Fruit fly (Drosophila melanogaster) whole organism, pupa: ENCODE results near the gene CG33489.

Experiments
- CG10348 ChIP-seq: fragments of 200-800 bp; sonication (Bioruptor generic); IDR thresholded peaks from 2 replicates; pipeline ENCODE4 v1.3.6; 2022; ENCODE audit warnings: missing biosample characterization, missing genetic modification characterization
- CG13204 ChIP-seq: fragments of 200-800 bp; sonication (Bioruptor generic); optimal IDR thresholded peaks from 2 replicates; lab custom pipeline; 2018; ENCODE audit warnings: missing biosample characterization, mild to moderate bottlenecking, missing genetic modification characterization, moderate library complexity
- CG14655 ChIP-seq: fragments of 200-800 bp; sonication (Bioruptor generic); optimal IDR thresholded peaks from 3 replicates; lab custom pipeline; 2017; ENCODE audit warnings: mild to moderate bottlenecking, missing biosample characterization, missing genetic modification reagents, missing genetic modification characterization
- CG15710 ChIP-seq: fragments of 200-800 bp; sonication (Bioruptor generic); optimal IDR thresholded peaks from 2 replicates; lab custom pipeline; 2018; ENCODE audit warnings: missing biosample characterization, mild to moderate bottlenecking, missing genetic modification characterization, moderate library complexity
- CG32121 ChIP-seq: fragments of 200-800 bp; sonication (Bioruptor generic); IDR thresholded peaks from 2 replicates; pipeline ENCODE4 v1.3.6; 2022; ENCODE audit warnings: missing biosample characterization, missing genetic modification characterization
- CG4496 ChIP-seq: fragments of 200-800 bp; sonication (Bioruptor generic); IDR thresholded peaks from 3 replicates; pipeline ENCODE4 v1.3.6; 2022; ENCODE audit warnings: missing biosample characterization, missing genetic modification characterization
- CG8301 ChIP-seq: fragments of 200-800 bp; sonication (Bioruptor generic); optimal IDR thresholded peaks from 2 replicates; lab custom pipeline; 2018; ENCODE audit warnings: missing biosample characterization, mild to moderate bottlenecking, missing genetic modification characterization
- D1 ChIP-seq: fragments of 200-800 bp; sonication (Bioruptor generic); optimal IDR thresholded peaks from 2 replicates; lab custom pipeline; 2018; ENCODE audit warnings: missing biosample characterization, mild to moderate bottlenecking, missing genetic modification characterization, moderate library complexity
- EcR ChIP-seq: fragments of 200-800 bp; sonication (Bioruptor generic); optimal IDR thresholded peaks from 3 replicates; lab custom pipeline; 2019; ENCODE audit warnings: missing biosample characterization, missing genetic modification characterization, mild to moderate bottlenecking, moderate library complexity, missing genetic modification reagents
- Ets98B ChIP-seq: fragments of 200-800 bp; sonication (Bioruptor generic); IDR thresholded peaks from 2 replicates; pipeline ENCODE4 v1.3.6; 2022; ENCODE audit warnings: missing biosample characterization, missing genetic modification characterization
- Pif1A ChIP-seq: fragments of 200-800 bp; sonication (Bioruptor generic); optimal IDR thresholded peaks from 3 replicates; lab custom pipeline; 2016; ENCODE audit warnings: missing biosample characterization, missing genetic modification characterization
- Pif1B ChIP-seq: fragments of 200-800 bp; sonication (Bioruptor generic); optimal IDR thresholded peaks from 3 replicates; lab custom pipeline; 2016; ENCODE audit warnings: missing biosample characterization, missing genetic modification characterization
- rn ChIP-seq: fragments of 200-800 bp; sonication (Bioruptor generic); IDR thresholded peaks from 2 replicates; pipeline ENCODE4 v1.3.6; 2022; ENCODE audit warnings: missing biosample characterization, missing genetic modification characterization

- TF ChIP-seq EcR (GFP tag; lab: Kevin White, UChicago) (no peak), rn (GFP tag; lab: Robert Waterston, UW) (no peak), CG13204 (GFP tag; lab: Kevin White, UChicago) (no peak), Pif1A (GFP tag; lab: Kevin White, UChicago) (no peak), CG4496 (no peak), D1 (tag; lab: Kevin White, UChicago) (no peak), CG15710 (tag; lab: Kevin White, UChicago) (no peak), CG14655 (no peak), CG32121 (GFP tag; lab: Robert Waterston, UW) (no peak), Pif1B (GFP tag; lab: Kevin White, UChicago) (no peak), Ets98B (no peak), CG8301 (no peak), CG10348 (GFP tag; lab: Robert Waterston, UW) (no peak)
These were observed 48.4 kb downstream of the CG33489 start for dm6 chr3L:11528397-11528923.
